Worm (Caenorhabditis elegans) whole organism, L3 larva: ENCODE results near the gene plep-1.

Experiments used
- R02D3.7 ChIP-seq: fragments of 150-350 bp; optimal IDR thresholded peaks from 2 replicates; lab custom pipeline; 2014; ENCODE audit warnings: missing biosample characterization, missing genetic modification characterization
- ZK546.5 ChIP-seq: sonication (generic microtip); optimal IDR thresholded peaks from 2 replicates; lab custom pipeline; 2017; ENCODE audit warnings: missing biosample characterization, missing genetic modification characterization
- aly-2 ChIP-seq: fragments of 150-350 bp; optimal IDR thresholded peaks from 2 replicates; lab custom pipeline; 2014; ENCODE audit warnings: missing biosample characterization, missing genetic modification characterization
- ama-1 ChIP-seq: fragments of 150-350 bp; optimal IDR thresholded peaks from 2 replicates; lab custom pipeline; 2018
- ceh-28 ChIP-seq: fragments of 150-350 bp; optimal IDR thresholded peaks from 2 replicates; lab custom pipeline; 2014; ENCODE audit warnings: missing biosample characterization, missing genetic modification reagents, missing genetic modification characterization
- ceh-82 ChIP-seq: fragments of 150-350 bp; optimal IDR thresholded peaks from 2 replicates; lab custom pipeline; 2014; ENCODE audit warnings: missing biosample characterization, missing genetic modification characterization
- daf-12 ChIP-seq: fragments of 150-350 bp; optimal IDR thresholded peaks from 2 replicates; lab custom pipeline; 2014; ENCODE audit warnings: missing biosample characterization, missing genetic modification reagents, missing genetic modification characterization
- egl-27 ChIP-seq: sonication (generic microtip); optimal IDR thresholded peaks from 4 replicates; lab custom pipeline; 2017; ENCODE audit warnings: missing biosample characterization, missing genetic modification reagents, missing genetic modification characterization
- elt-1 ChIP-seq: fragments of 150-350 bp; optimal IDR thresholded peaks from 2 replicates; lab custom pipeline; 2014; ENCODE audit warnings: missing biosample characterization, missing genetic modification characterization
- elt-2 ChIP-seq: sonication (generic microtip); optimal IDR thresholded peaks from 2 replicates; lab custom pipeline; 2016; ENCODE audit warnings: missing genetic modification reagents, mild to moderate bottlenecking, missing genetic modification characterization, missing compliant biosample characterization
- eor-1 ChIP-seq, 2 experiments: fragments of 150-350 bp; optimal IDR thresholded peaks; 2 replicates each; lab custom pipeline; 2014 to 2018; ENCODE audit warnings: missing biosample characterization in 2 of 2, missing genetic modification characterization in 2 of 2
- fkh-10 ChIP-seq: sonication (generic microtip); optimal IDR thresholded peaks from 2 replicates; lab custom pipeline; 2017; ENCODE audit warnings: missing biosample characterization, missing genetic modification reagents, missing genetic modification characterization
- fkh-2 ChIP-seq: fragments of 150-350 bp; optimal IDR thresholded peaks from 2 replicates; lab custom pipeline; 2014; ENCODE audit warnings: missing biosample characterization, missing genetic modification reagents, missing genetic modification characterization
- lin-39 ChIP-seq: fragments of 150-350 bp; optimal IDR thresholded peaks from 2 replicates; lab custom pipeline; 2018; ENCODE audit warnings: missing biosample characterization, missing genetic modification reagents, missing genetic modification characterization
- mdl-1 ChIP-seq: fragments of 150-350 bp; optimal IDR thresholded peaks from 2 replicates; lab custom pipeline; 2014; ENCODE audit warnings: missing biosample characterization, missing genetic modification characterization
- mml-1 ChIP-seq: fragments of 150-350 bp; sonication (generic microtip); optimal IDR thresholded peaks from 3 replicates; lab custom pipeline; 2014; ENCODE audit warnings: missing biosample characterization, missing genetic modification characterization
- nfya-1 ChIP-seq: sonication (generic microtip); optimal IDR thresholded peaks from 2 replicates; lab custom pipeline; 2017; ENCODE audit warnings: missing genetic modification characterization, mild to moderate bottlenecking, missing compliant biosample characterization, antibody characterized with exemption, moderate library complexity; ENCODE audit not compliant: insufficient read depth
- nhr-11 ChIP-seq: fragments of 150-350 bp; optimal IDR thresholded peaks from 2 replicates; lab custom pipeline; 2014; ENCODE audit warnings: missing biosample characterization, missing genetic modification characterization
- nhr-237 ChIP-seq: fragments of 150-350 bp; optimal IDR thresholded peaks from 2 replicates; lab custom pipeline; 2014; ENCODE audit warnings: missing biosample characterization, missing genetic modification characterization
- nhr-28 ChIP-seq: fragments of 150-350 bp; optimal IDR thresholded peaks from 2 replicates; lab custom pipeline; 2014; ENCODE audit warnings: missing biosample characterization, missing genetic modification characterization
- nhr-43 ChIP-seq: sonication (generic microtip); optimal IDR thresholded peaks from 2 replicates; lab custom pipeline; 2016; ENCODE audit warnings: mild to moderate bottlenecking, missing genetic modification characterization, missing compliant biosample characterization; ENCODE audit not compliant: poor library complexity, severe bottlenecking
- nhr-67 ChIP-seq: fragments of 150-350 bp; optimal IDR thresholded peaks from 2 replicates; lab custom pipeline; 2014; ENCODE audit warnings: missing biosample characterization, missing genetic modification characterization
- nhr-76 ChIP-seq: fragments of 150-350 bp; sonication (generic microtip); optimal IDR thresholded peaks from 5 replicates; lab custom pipeline; 2014; ENCODE audit warnings: missing biosample characterization, missing genetic modification characterization
- pha-4 ChIP-seq: fragments of 150-350 bp; optimal IDR thresholded peaks from 2 replicates; lab custom pipeline; 2014; ENCODE audit warnings: missing biosample characterization, missing genetic modification reagents, missing genetic modification characterization
- pqm-1 ChIP-seq: fragments of 150-350 bp; optimal IDR thresholded peaks from 2 replicates; lab custom pipeline; 2017; ENCODE audit warnings: missing biosample characterization, missing genetic modification characterization, inconsistent platforms
- skn-1 ChIP-seq: fragments of 150-350 bp; optimal IDR thresholded peaks from 2 replicates; lab custom pipeline; 2014; ENCODE audit warnings: missing biosample characterization, missing genetic modification characterization
- snpc-4 ChIP-seq: fragments of 150-350 bp; optimal IDR thresholded peaks from 2 replicates; lab custom pipeline; 2014; ENCODE audit warnings: missing biosample characterization, missing genetic modification characterization
- unc-39 ChIP-seq: sonication (generic microtip); optimal IDR thresholded peaks from 4 replicates; lab custom pipeline; 2017; ENCODE audit warnings: missing biosample characterization, missing genetic modification characterization
- unc-62 ChIP-seq: fragments of 150-350 bp; sonication (generic microtip); optimal IDR thresholded peaks from 4 replicates; lab custom pipeline; 2014; ENCODE audit warnings: missing biosample characterization, missing genetic modification reagents, missing genetic modification characterization
- ztf-11 ChIP-seq: fragments of 150-350 bp; optimal IDR thresholded peaks from 2 replicates; lab custom pipeline; 2014; ENCODE audit warnings: missing biosample characterization, missing genetic modification characterization
- ztf-4 ChIP-seq: fragments of 150-350 bp; optimal IDR thresholded peaks from 2 replicates; lab custom pipeline; 2014; ENCODE audit warnings: missing biosample characterization, missing genetic modification characterization

Gene plep-1

ce11 chrII:4288572-4288971 lies 23.4 kb downstream of the plep-1 start:
- TF ChIP-seq pqm-1 (tag; lab: Kevin White, UChicago): peak; percentile 43
- TF ChIP-seq elt-2 (tag; lab: Kevin White, UChicago): peak; percentile 48
- no peak for TF ChIP-seq unc-39 (tag; lab: Kevin White, UChicago)
- peak; percentile 24 for TF ChIP-seq elt-1 (tag; lab: Kevin White, UChicago)
- TF ChIP-seq, all 47 proteins: peak for 3

- no peak for TF ChIP-seq ama-1 (lab: Kevin White, UChicago)
- TF ChIP-seq nhr-76: no peak
Observed at ce11 chrII:4288111-4288510, 23.9 kb downstream of the plep-1 start, which contains the start of gene C01F1.6. C01F1.6 (minus strand) TSS chrII:4288211.

DNA sequence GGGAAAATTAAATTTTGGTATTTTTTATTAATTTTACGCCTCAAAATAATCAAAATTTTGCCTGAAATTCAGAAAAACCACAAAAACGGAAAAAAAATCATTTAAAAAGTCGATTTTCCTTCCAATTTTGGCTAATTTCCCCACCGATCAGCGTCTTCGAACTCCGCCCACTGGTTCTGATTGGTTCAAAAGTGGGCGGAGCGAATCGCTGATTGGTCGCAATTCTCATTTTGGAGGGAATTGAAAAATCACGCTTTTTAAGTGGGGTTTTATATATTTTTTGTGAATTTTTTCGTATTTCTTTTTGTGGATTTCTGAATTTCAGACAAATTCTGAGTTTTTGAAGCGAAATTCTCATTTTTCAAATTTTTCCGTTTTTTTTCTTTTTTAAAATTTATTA lies 25.1 kb downstream of the plep-1 start:
- TF ChIP-seq nhr-43 (tag; lab: Kevin White, UChicago) (no peak), nhr-11 (no peak), nfya-1 (tag; lab: Kevin White, UChicago) (peak; percentile 89), nhr-237 (no peak), lin-39 (no peak), ceh-82 (no peak), unc-62 (no peak), mdl-1 (tag; lab: Kevin White, UChicago) (no peak)

DNA sequence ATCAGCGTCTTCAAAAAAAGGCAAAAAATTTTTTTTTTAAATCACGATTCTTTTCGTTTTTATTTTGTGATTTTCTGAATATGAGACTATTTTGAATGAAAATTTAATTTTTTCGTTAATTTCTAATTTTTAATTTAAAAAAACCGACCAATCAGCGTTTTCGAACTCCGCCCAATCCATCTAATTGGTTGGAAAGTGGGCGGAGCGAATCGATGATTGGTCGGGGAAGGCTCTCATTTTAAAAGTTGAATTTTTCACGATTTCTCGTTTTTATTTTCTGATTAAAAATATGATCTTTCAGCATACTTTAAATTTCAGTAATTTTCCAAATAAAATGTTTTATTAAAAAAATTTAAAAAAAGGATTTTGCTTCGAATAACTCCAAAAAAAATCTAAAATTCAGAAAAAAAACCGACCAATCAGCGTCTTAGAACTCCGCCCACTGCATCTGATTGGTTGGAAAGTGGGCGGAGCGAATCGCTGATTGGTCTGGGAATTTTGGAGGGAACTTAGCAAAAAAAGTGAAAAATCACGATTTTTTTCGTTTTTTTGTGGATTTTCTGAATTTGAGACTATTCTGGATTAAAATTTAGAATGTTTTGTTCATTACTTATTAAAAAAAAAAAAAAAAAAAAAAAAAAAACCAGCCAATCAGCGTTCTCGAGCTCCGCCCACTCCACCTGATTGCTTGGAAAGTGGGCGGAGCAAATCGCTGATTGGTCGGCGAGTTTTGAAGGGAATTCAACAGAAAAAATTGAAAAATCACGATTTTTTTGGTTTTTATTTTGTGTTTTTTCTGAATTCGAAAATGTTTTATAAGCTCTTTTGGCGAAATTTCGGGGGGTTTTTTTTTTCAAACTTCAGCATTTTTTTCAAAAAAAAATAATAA lies 27.5 kb downstream of the plep-1 start:
- TF ChIP-seq nfya-1 (tag; lab: Kevin White, UChicago) (peak; percentile 88), nhr-28 (tag; lab: Kevin White, UChicago) (no peak)

DNA sequence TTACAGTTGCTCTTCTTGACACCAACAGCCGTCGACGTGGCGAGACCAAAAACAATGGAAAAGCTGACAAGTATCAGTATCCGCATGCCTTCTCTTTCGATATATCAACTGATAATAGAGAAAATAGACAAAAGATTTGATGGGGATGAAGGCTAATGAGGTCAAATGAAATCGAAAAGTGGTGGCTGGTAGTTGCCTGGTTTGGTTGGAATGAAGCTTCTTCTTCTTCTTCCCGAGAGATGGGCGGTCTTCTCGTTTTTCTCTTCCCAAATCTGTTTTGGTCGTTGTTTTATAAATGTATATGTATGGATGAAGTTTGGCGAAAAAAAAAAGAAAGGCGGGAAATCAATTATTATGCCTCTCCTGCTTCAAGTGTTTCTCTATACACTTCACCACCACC lies 30.3 kb downstream of the plep-1 start, which contains the start of gene C01F1.5:
Gene C01F1.5 (minus strand): TSS at position 103 of the 400 bp plus-strand sequence.
- TF ChIP-seq lin-39 (no peak), daf-12 (tag; lab: Kevin White, UChicago) (no peak), pha-4 (tag; lab: Kevin White, UChicago) (no peak), ztf-11 (tag; lab: Kevin White, UChicago) (no peak), fkh-2 (no peak), aly-2 (tag; lab: Kevin White, UChicago) (no peak), ceh-28 (no peak), nhr-76 (no peak), R02D3.7 (no peak), skn-1 (no peak), ceh-82 (no peak), fkh-10 (GFP tag; lab: Kevin White, UChicago) (no peak), nhr-67 (tag; lab: Kevin White, UChicago) (no peak)

DNA sequence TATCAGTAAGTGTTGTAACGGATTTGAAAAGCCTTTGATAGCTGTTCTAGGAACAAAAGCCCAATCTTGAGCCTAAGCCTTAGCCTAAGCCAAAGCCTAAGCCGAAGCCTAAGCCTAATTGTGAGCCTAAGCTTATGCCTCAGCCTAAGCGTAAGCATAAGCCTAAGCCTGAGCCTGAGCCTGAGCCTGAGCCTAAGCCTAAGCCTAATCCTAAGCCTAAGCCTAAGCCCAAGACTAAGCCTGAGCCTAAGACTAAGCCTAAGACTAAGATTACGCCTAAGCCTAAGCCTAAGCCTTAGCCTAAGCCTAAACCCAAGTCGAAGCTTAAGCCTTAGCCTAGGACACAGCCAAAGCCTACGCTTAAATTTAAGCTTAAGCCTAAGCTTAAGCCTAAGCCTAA lies 34.4 kb downstream of the plep-1 start:
- TF ChIP-seq mml-1 (tag; lab: Kevin White, UChicago): no peak
- TF ChIP-seq ZK546.5: no peak
- no peak for TF ChIP-seq ceh-82
- TF ChIP-seq ceh-28: no peak
- no peak for TF ChIP-seq eor-1 (tag; optimal IDR thresholded peaks at IDR 0.05; lab: Kevin White, UChicago)
- no peak for TF ChIP-seq snpc-4 (tag; lab: Kevin White, UChicago)
- no peak for TF ChIP-seq pha-4 (tag; lab: Kevin White, UChicago)
- TF ChIP-seq aly-2 (tag; lab: Kevin White, UChicago): no peak
- no peak for TF ChIP-seq ama-1 (lab: Kevin White, UChicago)
- TF ChIP-seq nhr-237: no peak
- TF ChIP-seq ztf-4 (tag; lab: Kevin White, UChicago): no peak
- no peak for TF ChIP-seq egl-27 (tag; lab: Kevin White, UChicago)
